Worm (Caenorhabditis elegans): ENCODE measurements around the gene F36H5.9.

Gene F36H5.9

DNA sequence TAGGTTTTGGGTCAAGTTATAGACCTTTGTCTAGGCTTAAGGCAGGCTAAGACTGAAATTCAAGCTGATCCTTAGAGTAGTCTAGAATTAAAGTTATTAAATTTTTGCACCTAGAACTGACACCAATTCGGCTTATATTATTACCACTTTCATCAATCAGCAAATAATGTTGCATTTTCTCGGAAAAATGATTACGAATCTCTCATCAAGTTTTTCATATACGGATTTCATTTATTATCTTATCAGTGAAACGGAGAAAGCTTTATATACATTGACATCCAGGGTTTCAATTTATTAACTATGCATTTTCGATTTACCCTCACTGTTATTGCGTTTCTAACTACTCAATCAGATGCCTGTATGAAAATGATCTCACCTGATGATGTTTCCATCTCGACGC lies 11.6 kb downstream of the F36H5.9 start, which contains the start of gene K07G6.1:
K07G6.1 (plus strand) TSS at position 301 of the 400 bp plus-strand sequence.
- TF ChIP-seq T26A8.4 (GFP tag; IDR thresholded peaks at IDR 0.05) (no peak), ama-1 (optimal IDR thresholded peaks at IDR 0.05) (no peak), unc-130 (GFP tag; optimal IDR thresholded peaks at IDR 0.05) (no peak), lsy-2 (tag; optimal IDR thresholded peaks at IDR 0.05) (no peak)

ce11 chrII:1738844-1739243 lies 14.0 kb downstream of the F36H5.9 start, which contains the start of the genes irld-9 and irld-33:
irld-9 (minus strand) TSS chrII:1738944.
irld-33 (plus strand) TSS chrII:1739052.
- TF ChIP-seq aha-1 (tag) (peak; percentile 68), tra-1 (GFP tag; IDR thresholded peaks at IDR 0.05) (no peak), ZK546.5 (tag; optimal IDR thresholded peaks at IDR 0.05) (no peak), zfp-2 (tag; optimal IDR thresholded peaks at IDR 0.05) (no peak), nhr-10 (tag; optimal IDR thresholded peaks at IDR 0.05) (no peak), ceh-32 (tag; optimal IDR thresholded peaks at IDR 0.05; ENCODE audit: poor library complexity) (no peak), T26A8.4 (GFP tag; IDR thresholded peaks at IDR 0.05) (no peak)

- TF ChIP-seq hlh-11 (tag; optimal IDR thresholded peaks at IDR 0.05) (peak; percentile 50), mxl-3 (GFP tag; optimal IDR thresholded peaks at IDR 0.05) (no peak), duxl-1 (tag; optimal IDR thresholded peaks at IDR 0.05; ENCODE audit: poor library complexity) (peak; percentile 98), dve-1 (tag; optimal IDR thresholded peaks at IDR 0.05; ENCODE audit: insufficient read depth) (no peak), unc-62 (GFP tag; optimal IDR thresholded peaks at IDR 0.05 in 1 of 2) (peak in 1 of 2 experiments; percentile 34), unc-62 (tag; optimal IDR thresholded peaks at IDR 0.05) (no peak), ceh-82 (tag; optimal IDR thresholded peaks at IDR 0.05) (no peak), nhr-28 (tag; optimal IDR thresholded peaks at IDR 0.05) (peak; percentile 13)
These were observed 16.5 kb downstream of the F36H5.9 start, which contains the start of gene ceh-83 for ce11 chrII:1736353-1736752. ceh-83 (minus strand) TSS chrII:1736533.

ce11 chrII:1735145-1735544 lies 17.7 kb downstream of the F36H5.9 start:
- no peak for TF ChIP-seq hlh-30 (tag; optimal IDR thresholded peaks at IDR 0.05; ENCODE audit: insufficient read depth)
- TF ChIP-seq unc-62 (GFP tag; optimal IDR thresholded peaks at IDR 0.05 in 1 of 2): peak in 1 of 2 experiments; percentile 96
- no peak for TF ChIP-seq unc-62 (tag; optimal IDR thresholded peaks at IDR 0.05)

- TF ChIP-seq pqm-1 (tag; optimal IDR thresholded peaks at IDR 0.05): no peak
- TF ChIP-seq ztf-7 (tag; optimal IDR thresholded peaks at IDR 0.05): no peak
- TF ChIP-seq mxl-2 (GFP tag; conservative IDR thresholded peaks at IDR 0.05): no peak
- TF ChIP-seq hlh-11 (tag; optimal IDR thresholded peaks at IDR 0.05): no peak
- no peak for TF ChIP-seq F10B5.3 (tag; optimal IDR thresholded peaks at IDR 0.05)
- TF ChIP-seq nhr-111 (GFP tag; optimal IDR thresholded peaks at IDR 0.05): no peak
- TF ChIP-seq lsy-2 (tag; optimal IDR thresholded peaks at IDR 0.05): no peak
- no peak for TF ChIP-seq unc-62 (GFP tag; optimal IDR thresholded peaks at IDR 0.05 in 1 of 2)
- no peak for TF ChIP-seq unc-62 (tag; optimal IDR thresholded peaks at IDR 0.05)
These were observed 21.0 kb downstream of the F36H5.9 start, which contains the start of gene ceh-82 for ce11 chrII:1731932-1732331. ceh-82 (plus strand) TSS chrII:1732232.

ce11 chrII:1730103-1730502 lies 22.8 kb downstream of the F36H5.9 start, which contains the start of gene ceh-81:
ceh-81 (plus strand) TSS chrII:1730403.
- TF ChIP-seq unc-62 (GFP tag; optimal IDR thresholded peaks at IDR 0.05 in 1 of 2): peak in 1 of 2 experiments; percentile 23
- TF ChIP-seq unc-62 (tag; optimal IDR thresholded peaks at IDR 0.05): no peak
- no peak for TF ChIP-seq ceh-62 (tag; optimal IDR thresholded peaks at IDR 0.05)
- TF ChIP-seq dmd-9 (GFP tag; IDR thresholded peaks at IDR 0.05): no peak
- TF ChIP-seq pha-4 (GFP tag; IDR thresholded peaks at IDR 0.05): no peak
- TF ChIP-seq pha-4 (tag; optimal IDR thresholded peaks at IDR 0.05): no peak
- no peak for TF ChIP-seq nhr-41 (GFP tag; IDR thresholded peaks at IDR 0.05)

- no peak for TF ChIP-seq daf-16 (GFP tag; optimal IDR thresholded peaks at IDR 0.05)
- peak; percentile 58 for TF ChIP-seq daf-16 (tag; optimal IDR thresholded peaks at IDR 0.05)
- 0 out of 2 replicates have a peak, but pooled peaks have one; percentile 11 for TF ChIP-seq php-3 (GFP tag; IDR thresholded peaks at IDR 0.05)
- peak; percentile 9 for TF ChIP-seq aha-1 (tag)
- no peak for TF ChIP-seq attf-4 (tag; optimal IDR thresholded peaks at IDR 0.05)
- TF ChIP-seq egl-43 (GFP tag; IDR thresholded peaks at IDR 0.05): no peak
- TF ChIP-seq ces-1 (GFP tag; optimal IDR thresholded peaks at IDR 0.05): no peak
- TF ChIP-seq hlh-11 (tag; optimal IDR thresholded peaks at IDR 0.05): peak; percentile 51
- peak; percentile 4 for TF ChIP-seq duxl-1 (tag; optimal IDR thresholded peaks at IDR 0.05; ENCODE audit: poor library complexity)
- TF ChIP-seq lin-15B (tag; optimal IDR thresholded peaks at IDR 0.05): no peak
- peak; percentile 72 for TF ChIP-seq dmd-6 (GFP tag; IDR thresholded peaks at IDR 0.05)
- TF ChIP-seq nhr-28 (tag; optimal IDR thresholded peaks at IDR 0.05): peak; percentile 84
- peak; percentile 96 for TF ChIP-seq pqm-1 (tag; optimal IDR thresholded peaks at IDR 0.05)
These were observed 24.6 kb downstream of the F36H5.9 start, which contains the start of gene btb-9 for ce11 chrII:1728253-1728652. btb-9 (plus strand) TSS chrII:1728506.
